Worm (Caenorhabditis elegans) whole organism, late embryonic: Measurements from ENCODE around the gene K09C4.7.

ENCODE experiments used
- ama-1 ChIP-seq: fragments of 150-350 bp; optimal IDR thresholded peaks from 2 replicates; lab custom pipeline; 2014
- dve-1 ChIP-seq: sonication (generic microtip); optimal IDR thresholded peaks from 2 replicates; lab custom pipeline; 2017; ENCODE audit warnings: antibody characterized with exemption, mild to moderate bottlenecking, missing genetic modification characterization, missing compliant biosample characterization
- hlh-6 ChIP-seq: sonication (generic microtip); optimal IDR thresholded peaks from 2 replicates; lab custom pipeline; 2016; ENCODE audit warnings: missing genotype, missing genetic modification characterization, missing compliant biosample characterization
- nhr-11 ChIP-seq: fragments of 150-350 bp; optimal IDR thresholded peaks from 2 replicates; lab custom pipeline; 2014; ENCODE audit warnings: missing biosample characterization, missing genetic modification characterization

ce11 chrX:3245812-3246211 is 26.9 kb upstream of the K09C4.7 start, which contains the start of gene F40F4.7:
- TF ChIP-seq ama-1 (lab: Kevin White, UChicago) (no peak), dve-1 (tag; lab: Kevin White, UChicago) (no peak), nhr-11 (tag; lab: Kevin White, UChicago) (no peak), hlh-6 (tag; lab: Kevin White, UChicago) (no peak)
